Fruit fly (Drosophila melanogaster) whole organism, embryonic: ENCODE data around the gene Sfp93F.

Source experiments
- Asciz ChIP-seq: fragments of 200-800 bp; sonication (Bioruptor generic); optimal IDR thresholded peaks from 2 replicates; lab custom pipeline; 2017; ENCODE audit warnings: missing biosample characterization, mild to moderate bottlenecking, missing genetic modification characterization, missing genetic modification reagents
- CG10543 ChIP-seq: fragments of 200-800 bp; sonication (Bioruptor generic); optimal IDR thresholded peaks from 3 replicates; lab custom pipeline; 2017; ENCODE audit warnings: missing biosample characterization, mild to moderate bottlenecking, missing genetic modification characterization, moderate library complexity
- Dref ChIP-seq: fragments of 200-800 bp; sonication (Bioruptor generic); IDR thresholded peaks from 2 replicates; pipeline ENCODE4 v1.3.6; 2022; ENCODE audit warnings: missing biosample characterization, missing genetic modification characterization
- Xrp1 ChIP-seq: fragments of 200-800 bp; sonication (Bioruptor generic); IDR thresholded peaks from 2 replicates; pipeline ENCODE4 v1.3.6; 2022; ENCODE audit warnings: missing biosample characterization, missing genetic modification characterization
- salm ChIP-seq: fragments of 200-800 bp; sonication (Bioruptor generic); optimal IDR thresholded peaks from 2 replicates; lab custom pipeline; 2018; ENCODE audit warnings: missing biosample characterization, mild to moderate bottlenecking, missing genetic modification characterization

The Sfp93F gene

dm6 chr3R:21687902-21688301 is 48.2 kb downstream of the Sfp93F start (continued):
- TF ChIP-seq salm (tag; lab: Kevin White, UChicago) (no peak), CG10543 (GFP tag; lab: Kevin White, UChicago) (no peak), Dref (GFP tag; lab: Robert Waterston, UW) (no peak), Asciz (GFP tag; lab: Kevin White, UChicago) (no peak), Xrp1 (GFP tag; lab: Robert Waterston, UW) (no peak)
